Worm (Caenorhabditis elegans): ENCODE results near the gene C34B4.5.

DNA sequence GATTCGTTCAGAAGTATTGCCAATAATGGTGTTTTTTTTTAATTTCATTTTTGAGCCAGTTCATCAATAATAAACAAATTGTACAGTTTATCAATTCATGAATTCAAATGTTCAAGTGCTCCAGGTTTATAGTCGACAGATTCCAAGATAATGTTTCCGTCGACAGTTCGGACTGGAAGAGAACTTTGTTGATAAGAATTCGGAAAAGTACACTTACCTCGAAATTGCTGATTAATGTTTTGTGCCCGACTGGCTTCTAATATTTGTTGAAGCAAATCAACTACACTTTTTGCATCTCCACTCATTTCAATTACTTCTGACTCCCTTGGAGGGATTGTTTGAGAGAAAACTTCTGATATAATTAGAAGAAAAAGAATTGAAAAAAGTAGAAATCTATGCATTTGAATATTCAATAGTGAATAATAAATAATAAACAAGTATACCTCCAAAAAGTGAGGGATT lies 46.6 kb upstream of the C34B4.5 start, which contains the start of gene W07G4.8:
- TF ChIP-seq ama-1 (optimal IDR thresholded peaks at IDR 0.05), result no peak
- no peak for TF ChIP-seq scrt-1 (GFP tag; IDR thresholded peaks at IDR 0.05)
- no peak for TF ChIP-seq aly-1 (tag; optimal IDR thresholded peaks at IDR 0.05)
- TF ChIP-seq F13C5.2 (tag; optimal IDR thresholded peaks at IDR 0.05), result no peak
- no peak for TF ChIP-seq tbx-11 (GFP tag; IDR thresholded peaks at IDR 0.05)
- no peak for TF ChIP-seq sea-1 (GFP tag; conservative IDR thresholded peaks at IDR 0.05)
- no peak for TF ChIP-seq flt-1 (GFP tag; IDR thresholded peaks at IDR 0.05)
- TF ChIP-seq hnd-1 (tag; optimal IDR thresholded peaks at IDR 0.05), result no peak
- no peak for TF ChIP-seq B0310.2 (tag; optimal IDR thresholded peaks at IDR 0.05)
- TF ChIP-seq ceh-13 (GFP tag; optimal IDR thresholded peaks at IDR 0.05), result no peak
- TF ChIP-seq tra-4 (tag; optimal IDR thresholded peaks at IDR 0.05), result no peak
- no peak for TF ChIP-seq pes-1 (GFP tag; IDR thresholded peaks at IDR 0.05)
- TF ChIP-seq ets-7 (tag; optimal IDR thresholded peaks at IDR 0.05), result no peak

All from whole organism, early embryonic.